Worm (Caenorhabditis elegans) whole organism, young adult: ENCODE data around the gene Y53F4B.19.

Source experiments
- attf-6 ChIP-seq: fragments of 200-800 bp; sonication (Bioruptor generic); IDR thresholded peaks from 2 replicates; pipeline ENCODE4 v1.3.6; 2022; ENCODE audit warnings: missing genetic modification reagents, missing genetic modification characterization, missing compliant biosample characterization
- egl-18 ChIP-seq: fragments of 200-800 bp; sonication (Bioruptor generic); IDR thresholded peaks from 2 replicates; pipeline ENCODE4 v1.3.6; 2022; ENCODE audit warnings: missing genetic modification reagents, missing genetic modification characterization, missing compliant biosample characterization
- nhr-80 ChIP-seq: sonication (generic microtip); optimal IDR thresholded peaks from 2 replicates; lab custom pipeline; 2016; ENCODE audit warnings: missing genetic modification characterization, missing compliant biosample characterization
- sea-2 ChIP-seq: fragments of 200-800 bp; sonication (Bioruptor generic); IDR thresholded peaks from 2 replicates; pipeline ENCODE4 v1.3.6; 2022; ENCODE audit warnings: missing genetic modification characterization, missing compliant biosample characterization
- snpc-4 ChIP-seq, 5 experiments: fragments of 150-350 bp in 1 of 5; sonication (generic microtip) in 4 of 5; optimal IDR thresholded peaks; 2 replicates each; lab custom pipeline; 2014 to 2018; ENCODE audit warnings: missing genetic modification characterization in 5 of 5, missing biosample characterization in 3 of 5, antibody characterized with exemption in 2 of 5, mild to moderate bottlenecking in 2 of 5, missing compliant biosample characterization in 2 of 5, missing genotype in 2 of 5, moderate library complexity in 2 of 5, missing genetic modification reagents in 1 of 5
- somi-1 ChIP-seq: fragments of 200-800 bp; sonication (Bioruptor generic); optimal IDR thresholded peaks from 2 replicates; lab custom pipeline; 2018; ENCODE audit warnings: mild to moderate bottlenecking, missing genetic modification characterization, missing compliant biosample characterization

DNA sequence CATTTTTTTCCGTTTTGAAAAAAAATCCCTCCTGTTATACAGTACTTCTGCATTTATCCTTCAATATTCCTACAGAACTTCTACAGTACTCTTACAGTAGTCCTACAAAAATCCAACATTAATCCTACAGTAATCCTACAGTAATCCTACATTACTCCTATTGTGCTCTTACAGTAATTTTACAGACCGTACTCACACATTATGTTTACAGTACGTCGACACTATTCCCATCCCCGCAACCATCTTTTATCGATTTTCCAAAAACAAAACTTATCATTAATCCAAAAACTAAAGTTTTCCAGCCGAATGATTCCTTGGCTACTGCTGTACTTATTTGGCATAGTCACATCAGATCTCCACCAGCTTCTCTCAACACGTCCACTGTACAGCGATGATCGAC, 7.4 kb downstream of the Y53F4B.19 start, which contains the start of gene Y53F4B.20:
- TF ChIP-seq somi-1 (GFP tag; lab: Kevin White, UChicago) (no peak), attf-6 (GFP tag; lab: Robert Waterston, UW) (no peak), snpc-4 (GFP tag; optimal IDR thresholded peaks at IDR 0.05; lab: Kevin White, UChicago) (no peak), snpc-4 (tag; optimal IDR thresholded peaks at IDR 0.05; lab: Kevin White, UChicago) (no peak), nhr-80 (tag; lab: Kevin White, UChicago) (no peak), egl-18 (no peak), sea-2 (no peak)
